Worm (Caenorhabditis elegans): ENCODE measurements around the gene nmur-2.

Gene nmur-2

DNA sequence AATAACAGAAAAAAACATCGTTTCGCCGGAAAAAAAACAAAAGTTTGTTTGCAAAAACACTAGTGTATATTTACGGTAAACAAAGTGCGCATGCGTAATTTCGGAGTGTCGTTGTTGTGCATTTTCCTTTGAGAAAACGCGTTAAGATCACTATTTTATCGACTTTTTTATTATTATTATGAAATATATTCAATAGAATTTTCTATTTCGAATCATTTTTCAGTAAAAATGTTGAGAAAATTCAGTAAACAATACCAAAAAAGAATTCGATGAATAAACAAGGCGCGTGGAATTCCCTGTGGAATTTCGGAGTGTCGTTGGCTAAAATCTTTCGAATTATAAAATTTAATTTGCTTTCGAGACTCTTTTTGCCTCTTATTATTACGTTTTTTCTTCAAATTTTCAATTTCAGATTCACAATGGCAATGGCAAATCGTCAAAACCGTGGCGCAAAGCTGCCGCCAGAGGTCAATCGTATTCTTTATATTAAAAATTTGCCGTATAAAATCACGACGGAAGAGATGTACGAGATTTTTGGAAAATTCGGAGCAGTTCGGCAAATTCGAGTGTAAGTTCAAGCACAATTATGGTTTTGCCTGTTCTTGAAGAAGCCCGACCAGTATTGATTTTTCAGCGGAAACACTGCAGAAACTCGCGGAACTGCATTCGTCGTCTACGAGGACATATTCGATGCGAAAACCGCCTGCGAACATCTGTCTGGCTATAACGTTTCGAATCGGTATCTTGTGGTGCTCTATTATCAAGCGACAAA, 26.6 kb downstream of the nmur-2 start, which contains the start of the genes luc-7L3 and sftb-6 (continued):
- TF ChIP-seq ama-1 (optimal IDR thresholded peaks at IDR 0.05), result no peak
- peak; percentile 48 for TF ChIP-seq rbr-2 (tag; optimal IDR thresholded peaks at IDR 0.05)
- no peak for TF ChIP-seq dmd-9 (GFP tag; IDR thresholded peaks at IDR 0.05)
- TF ChIP-seq nhr-41 (GFP tag; IDR thresholded peaks at IDR 0.05), result no peak
- TF ChIP-seq unc-62 (GFP tag; optimal IDR thresholded peaks at IDR 0.05 in 1 of 2), result no peak
- no peak for TF ChIP-seq unc-62 (tag; optimal IDR thresholded peaks at IDR 0.05)
- TF ChIP-seq gei-8 (GFP tag; optimal IDR thresholded peaks at IDR 0.05), result no peak
- no peak for TF ChIP-seq F44E2.7 (GFP tag; IDR thresholded peaks at IDR 0.05)
- TF ChIP-seq attf-4 (tag; optimal IDR thresholded peaks at IDR 0.05), result no peak
- no peak for TF ChIP-seq ZK337.2 (GFP tag; IDR thresholded peaks at IDR 0.05)
- no peak for TF ChIP-seq zip-11 (GFP tag; IDR thresholded peaks at IDR 0.05)
- no peak for TF ChIP-seq madf-9 (GFP tag; conservative IDR thresholded peaks at IDR 0.05)
- TF ChIP-seq egl-27 (tag; optimal IDR thresholded peaks at IDR 0.05), result no peak
- peak; percentile 100 for TF ChIP-seq T20F7.1 (GFP tag; optimal IDR thresholded peaks at IDR 0.05)
- no peak for TF ChIP-seq nhr-28 (tag; optimal IDR thresholded peaks at IDR 0.05)
- no peak for TF ChIP-seq lin-29 (GFP tag; IDR thresholded peaks at IDR 0.05)
- no peak for TF ChIP-seq mdl-1 (tag; optimal IDR thresholded peaks at IDR 0.05)
- TF ChIP-seq nhr-42 (GFP tag; IDR thresholded peaks at IDR 0.05), result no peak
- no peak for TF ChIP-seq daf-12 (tag; optimal IDR thresholded peaks at IDR 0.05)
- TF ChIP-seq duxl-1 (tag; optimal IDR thresholded peaks at IDR 0.05; ENCODE audit: poor library complexity), result no peak
- no peak for TF ChIP-seq sdz-12 (GFP tag; optimal IDR thresholded peaks at IDR 0.05)
- no peak for TF ChIP-seq lin-15B (tag; optimal IDR thresholded peaks at IDR 0.05)
- TF ChIP-seq ctbp-1 (GFP tag; IDR thresholded peaks at IDR 0.05), result 0 out of 2 replicates have a peak, but pooled peaks have one; percentile 19
- no peak for TF ChIP-seq nhr-11 (tag; optimal IDR thresholded peaks at IDR 0.05)
- TF ChIP-seq tag-97 (GFP tag; IDR thresholded peaks at IDR 0.05), result no peak
- no peak for TF ChIP-seq F49E8.2 (tag; optimal IDR thresholded peaks at IDR 0.05; ENCODE audit: borderline replicate concordance)
- no peak for TF ChIP-seq unc-130 (GFP tag; optimal IDR thresholded peaks at IDR 0.05)
- no peak for TF ChIP-seq lin-1 (GFP tag; IDR thresholded peaks at IDR 0.05)
- TF ChIP-seq ceh-20 (GFP tag; IDR thresholded peaks at IDR 0.05), result no peak
- no peak for TF ChIP-seq spr-1 (tag; optimal IDR thresholded peaks at IDR 0.05)
- TF ChIP-seq daf-8 (GFP tag; IDR thresholded peaks at IDR 0.05), result no peak
- no peak for TF ChIP-seq ztf-7 (tag; optimal IDR thresholded peaks at IDR 0.05)
- no peak for TF ChIP-seq ztf-11 (tag; optimal IDR thresholded peaks at IDR 0.05)
- no peak for TF ChIP-seq Y5F2A.4 (GFP tag; optimal IDR thresholded peaks at IDR 0.05)
- TF ChIP-seq set-16 (GFP tag; IDR thresholded peaks at IDR 0.05), result no peak
- no peak for TF ChIP-seq ZK546.5 (tag; optimal IDR thresholded peaks at IDR 0.05)
- TF ChIP-seq zfp-3 (GFP tag; conservative IDR thresholded peaks at IDR 0.05), result no peak
- no peak for TF ChIP-seq snpc-1.2 (GFP tag; IDR thresholded peaks at IDR 0.05)
- TF ChIP-seq ceh-62 (tag; optimal IDR thresholded peaks at IDR 0.05), result no peak
- TF ChIP-seq nhr-111 (GFP tag; optimal IDR thresholded peaks at IDR 0.05), result no peak
- no peak for TF ChIP-seq mdt-29 (GFP tag; IDR thresholded peaks at IDR 0.05)
- TF ChIP-seq lin-13 (GFP tag; optimal IDR thresholded peaks at IDR 0.05), result no peak
- TF ChIP-seq lsy-2 (tag; optimal IDR thresholded peaks at IDR 0.05), result peak in 1 of 2 experiments; percentile 72
- peak; percentile 29; the same call in 1 of the 2 replicates for TF ChIP-seq hmg-1.1 (GFP tag; IDR thresholded peaks at IDR 0.05)
- TF ChIP-seq nhr-25 (tag; optimal IDR thresholded peaks at IDR 0.05; ENCODE audit: borderline replicate concordance, insufficient read depth), result no peak
- no peak for TF ChIP-seq zfp-2 (tag; optimal IDR thresholded peaks at IDR 0.05)
- no peak for TF ChIP-seq madf-5 (GFP tag; IDR thresholded peaks at IDR 0.05)
- TF ChIP-seq F10B5.3 (tag; optimal IDR thresholded peaks at IDR 0.05), result no peak
- no peak for TF ChIP-seq nhr-10 (tag; optimal IDR thresholded peaks at IDR 0.05)
- TF ChIP-seq dmd-6 (GFP tag; IDR thresholded peaks at IDR 0.05), result no peak
- no peak for TF ChIP-seq ces-1 (GFP tag; optimal IDR thresholded peaks at IDR 0.05)

Measured in whole organism, L4 larva.